Fruit fly (Drosophila melanogaster) whole organism, larva: ENCODE results near the gene Vha55.
A peak's percentile ranks its signal among the peaks of the same experiment; 100 is the strongest.

Experiments
- noc ChIP-seq: fragments of 200-800 bp; sonication (Bioruptor generic); optimal IDR thresholded peaks from 3 replicates; lab custom pipeline; 2019; ENCODE audit warnings: missing biosample characterization, mild to moderate bottlenecking, missing genetic modification characterization, moderate library complexity

The Vha55 gene

DNA sequence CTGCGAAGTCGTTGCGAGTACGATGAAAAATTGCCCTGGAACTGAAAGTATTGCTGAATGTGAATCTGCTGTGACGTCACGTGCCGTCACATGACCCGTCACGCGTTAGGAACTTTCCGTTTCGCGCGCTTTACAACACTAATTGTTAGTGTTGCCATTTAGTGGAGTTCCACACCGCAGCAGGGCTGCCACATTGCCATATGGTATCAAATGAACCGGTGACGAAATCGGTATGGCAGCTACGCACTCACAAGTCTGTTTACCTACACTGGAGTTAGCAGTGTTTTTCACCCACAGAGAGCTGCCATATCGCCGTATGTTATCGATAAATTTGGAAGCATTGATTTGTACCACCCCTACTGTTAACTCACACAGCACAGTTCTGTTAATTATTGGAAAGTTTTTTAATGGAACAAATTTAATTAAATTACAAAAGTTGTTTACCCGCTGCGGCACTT lies at the start of gene Vha55, which contains the start of gene Snx3:
TSS of gene Vha55 (minus strand) at position 139 of the 458 bp plus-strand sequence.
TSS of gene Snx3 (plus strand) at position 341 of the 458 bp plus-strand sequence.
- TF ChIP-seq noc = peak; percentile 30

- no peak for TF ChIP-seq noc
These were observed 48.5 kb upstream of the Vha55 start, which contains the start of gene CG43630 for dm6 chr3R:12676160-12676559. TSS of gene CG43630 (minus strand) at chr3R:12676260.

DNA sequence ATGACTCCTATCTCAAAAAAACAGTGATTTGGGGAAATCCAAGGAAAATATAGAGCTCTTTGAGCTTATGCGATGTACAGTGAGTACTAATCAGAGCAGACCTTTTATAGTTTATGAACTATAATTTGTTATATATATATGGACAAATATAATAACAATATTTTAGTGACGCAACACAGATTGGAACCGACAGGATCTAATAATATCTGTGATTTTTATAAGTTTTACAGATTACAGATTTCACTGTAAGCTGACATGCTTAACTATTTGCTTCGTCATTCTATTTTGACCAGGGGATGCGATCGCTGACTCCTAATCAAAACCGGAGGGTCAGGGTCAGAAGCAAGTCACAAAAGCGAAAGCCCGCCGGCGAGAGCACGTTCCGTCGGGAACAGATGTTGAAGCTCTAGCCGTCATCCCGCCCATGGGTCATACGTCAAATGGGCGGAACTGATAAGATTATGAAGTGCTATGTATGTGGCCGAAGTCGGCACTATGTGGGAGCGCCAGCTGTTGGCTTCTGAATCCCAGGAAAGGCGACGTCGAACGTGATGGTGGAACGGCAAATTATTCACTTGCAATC lies 46.5 kb upstream of the Vha55 start, which contains the start of gene Gnmt:
TSS of gene Gnmt (plus strand) at position 568 of the 583 bp plus-strand sequence.
- peak; percentile 88 for TF ChIP-seq noc

DNA sequence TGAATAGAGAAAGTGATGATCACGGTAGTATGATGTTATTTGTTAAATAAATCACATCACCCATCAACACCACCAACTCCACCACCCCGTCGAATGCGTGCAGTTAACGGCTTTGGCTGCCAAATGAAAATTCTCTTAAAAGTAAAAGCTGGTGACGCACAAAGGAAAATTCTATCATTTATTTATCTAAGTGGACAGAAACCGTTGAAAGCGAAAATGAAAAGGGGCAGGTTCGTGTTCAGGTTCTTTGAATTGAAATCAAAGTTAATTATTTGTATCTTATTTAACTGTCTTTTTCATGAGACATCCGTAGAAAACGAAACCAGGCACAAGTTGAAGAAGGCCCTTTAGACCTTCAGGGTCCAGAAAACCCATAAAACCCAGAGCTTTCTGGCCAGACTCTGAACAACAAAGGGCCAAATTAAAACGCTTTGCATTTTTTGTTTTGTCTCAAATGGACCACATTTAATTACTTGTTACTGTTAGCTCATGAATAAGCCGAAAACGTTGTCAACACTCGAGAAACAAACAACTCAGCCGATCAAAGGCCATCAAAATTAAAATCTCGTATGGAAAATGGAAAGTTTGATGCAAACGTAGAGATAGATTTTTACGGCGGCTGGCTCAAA lies 38.7 kb upstream of the Vha55 start:
- no peak for TF ChIP-seq noc

dm6 chr3R:12662531-12662930 lies 34.9 kb upstream of the Vha55 start, which contains the start of gene CG14395:
TSS of gene CG14395 (plus strand) at chr3R:12662831.
- no peak for TF ChIP-seq noc

dm6 chr3R:12656946-12657566 lies 29.4 kb upstream of the Vha55 start:
- TF ChIP-seq noc = peak; percentile 9

DNA sequence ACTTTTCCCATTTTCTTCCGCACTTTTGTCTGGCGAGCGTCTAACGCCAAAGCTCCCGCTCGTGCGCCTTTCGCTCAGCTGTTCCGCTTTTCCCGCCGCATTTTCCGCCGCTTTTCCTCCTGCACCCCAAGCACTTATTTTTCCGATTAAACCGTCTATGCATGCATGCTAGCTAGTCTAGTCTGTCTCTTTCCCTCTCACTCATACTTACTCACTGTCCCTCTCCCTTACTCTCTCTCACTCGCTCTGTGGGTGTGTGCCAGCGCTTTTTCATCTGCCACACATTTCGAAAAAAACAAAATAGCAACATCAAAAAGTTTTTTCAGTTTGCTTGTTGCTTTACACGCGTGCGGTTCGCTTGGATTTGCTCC lies 26.6 kb upstream of the Vha55 start, which contains the start of gene CG6225:
TSS of gene CG6225 (plus strand) at position 325 of the 371 bp plus-strand sequence.
- TF ChIP-seq noc = no peak

- peak; percentile 67 for TF ChIP-seq noc
These were observed 26.1 kb upstream of the Vha55 start for dm6 chr3R:12653511-12654252.

dm6 chr3R:12652736-12653135 lies 25.1 kb upstream of the Vha55 start:
- no peak for TF ChIP-seq noc

DNA sequence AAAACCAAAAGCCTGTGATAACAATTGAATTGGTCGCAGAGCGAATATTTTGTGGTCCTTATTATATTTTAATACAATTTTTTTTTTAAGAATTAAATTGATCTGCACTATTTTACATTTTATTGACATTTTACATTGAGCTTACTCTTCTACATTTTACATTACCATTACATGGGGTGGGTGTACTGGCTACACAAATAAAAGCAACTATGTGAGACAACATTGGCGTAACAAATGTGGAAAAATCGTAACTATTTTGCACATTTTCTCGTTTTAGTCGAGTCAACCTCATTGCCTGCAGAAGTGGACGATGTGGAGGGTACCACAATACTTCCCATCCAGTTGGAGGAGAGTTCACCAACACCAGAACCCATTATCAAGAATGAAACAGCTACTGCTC lies 22.9 kb upstream of the Vha55 start:
- no peak for TF ChIP-seq noc

DNA sequence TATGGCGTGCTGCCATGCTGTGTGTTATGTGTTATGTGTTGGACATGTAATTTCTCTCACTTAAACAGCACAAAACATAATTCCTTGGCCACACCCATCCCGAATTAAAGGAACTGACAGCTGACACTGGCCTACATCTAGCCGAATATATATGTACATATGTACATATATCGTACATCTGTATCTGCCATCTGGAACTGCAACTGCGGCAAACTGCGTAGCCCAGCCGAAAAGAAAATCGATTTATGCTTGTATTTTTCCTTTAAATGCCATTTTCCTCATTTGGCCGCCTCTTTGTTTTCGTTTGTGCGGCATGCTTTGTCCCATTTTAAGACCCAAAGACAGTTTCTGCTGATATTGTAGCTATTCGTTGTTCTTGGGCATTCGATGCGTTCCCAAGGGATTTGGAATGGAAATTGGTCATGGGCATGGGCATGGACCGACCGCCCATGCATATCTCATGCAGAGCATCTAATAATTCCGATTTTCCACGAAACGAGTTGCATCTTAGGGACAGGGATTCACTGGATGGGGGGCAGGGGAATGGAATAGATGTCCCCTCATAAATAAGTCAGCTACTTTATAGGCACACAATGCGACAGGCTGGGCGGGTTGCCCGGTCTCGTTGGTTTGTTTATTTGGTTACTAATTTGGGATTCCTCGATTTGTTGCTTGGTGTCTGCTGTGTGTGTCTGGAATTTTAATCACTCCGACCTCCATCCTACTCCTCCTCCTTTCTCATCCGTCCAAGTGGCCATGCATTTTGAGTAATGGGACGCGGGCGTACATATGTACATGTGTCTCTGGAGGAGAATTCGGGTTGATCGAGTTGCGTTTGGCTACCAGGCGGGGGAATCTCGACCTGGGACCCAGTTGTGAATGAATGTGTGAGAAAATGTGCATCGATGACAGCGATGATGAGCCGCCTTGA lies 21.7 kb upstream of the Vha55 start:
- TF ChIP-seq noc = no peak

- no peak for TF ChIP-seq noc
These were observed 20.3 kb upstream of the Vha55 start, which contains the start of gene Dtg for dm6 chr3R:12647954-12648353. TSS of gene Dtg (plus strand) at chr3R:12648058.

DNA sequence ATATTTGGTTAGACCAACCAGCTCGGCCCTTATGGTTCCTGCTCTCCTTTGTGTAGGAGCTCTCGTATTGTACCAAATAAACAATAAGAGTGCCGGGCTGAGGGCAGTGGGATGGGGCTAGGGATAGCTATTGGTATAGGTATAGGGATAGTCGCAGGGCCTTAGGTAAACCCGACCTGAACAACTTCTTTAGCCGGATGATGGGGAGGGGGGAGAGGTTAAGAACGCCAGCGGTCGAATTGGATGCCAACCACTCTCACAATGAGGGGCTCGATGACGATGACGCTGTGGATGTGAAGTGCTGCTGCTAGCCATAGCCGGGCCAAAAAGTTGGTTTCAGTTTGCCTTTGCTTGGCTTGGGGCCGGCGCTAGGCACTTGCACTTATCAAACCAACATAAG lies 19.7 kb upstream of the Vha55 start:
- TF ChIP-seq noc = no peak

dm6 chr3R:12646926-12647325 lies 19.3 kb upstream of the Vha55 start:
- TF ChIP-seq noc = no peak

DNA sequence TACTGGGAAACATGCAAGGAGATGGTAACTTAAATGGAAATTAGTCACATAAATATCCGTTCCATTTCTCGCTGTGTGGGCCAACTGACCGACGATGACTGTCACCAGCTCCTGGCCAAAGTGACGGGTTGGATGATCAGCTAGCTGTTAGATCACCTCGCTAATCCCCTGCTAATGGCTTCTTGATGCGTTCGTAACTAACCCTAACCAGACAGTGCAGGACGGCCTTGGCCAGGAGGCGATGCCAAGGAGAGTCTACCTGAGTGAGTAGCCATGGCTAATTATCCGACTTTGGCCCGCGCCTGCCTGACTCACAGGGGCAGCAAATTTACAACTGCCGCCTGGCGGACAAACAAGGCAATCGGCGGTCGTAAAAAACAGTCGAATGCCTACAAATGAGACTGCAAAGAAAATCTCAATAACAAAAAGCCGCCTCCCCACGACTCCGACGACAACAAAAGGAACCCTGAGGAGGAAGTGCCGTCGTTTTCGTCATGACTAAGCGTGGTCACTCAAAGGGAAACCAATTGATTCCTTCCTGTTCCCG lies 18.2 kb upstream of the Vha55 start:
- TF ChIP-seq noc = no peak
